Worm (Caenorhabditis elegans) whole organism, late embryonic: Measurements from ENCODE around the gene F28H6.6.

Experiments
- F13H6.1 ChIP-seq: sonication (generic microtip); optimal IDR thresholded peaks from 2 replicates; lab custom pipeline; 2016; ENCODE audit warnings: missing genetic modification characterization, missing compliant biosample characterization
- K09A11.1 ChIP-seq: sonication (generic microtip); optimal IDR thresholded peaks from 2 replicates; lab custom pipeline; 2017; ENCODE audit warnings: antibody characterized with exemption, mild to moderate bottlenecking, missing genetic modification characterization, missing compliant biosample characterization; ENCODE audit not compliant: insufficient read depth
- Y22D7AL.16 ChIP-seq: sonication (generic microtip); optimal IDR thresholded peaks from 2 replicates; lab custom pipeline; 2016; ENCODE audit warnings: missing genetic modification characterization, missing compliant biosample characterization
- ahr-1 ChIP-seq: sonication (generic microtip); optimal IDR thresholded peaks from 2 replicates; lab custom pipeline; 2016; ENCODE audit warnings: missing genetic modification characterization, missing compliant biosample characterization
- ama-1 ChIP-seq: fragments of 150-350 bp; optimal IDR thresholded peaks from 2 replicates; lab custom pipeline; 2014
- ceh-18 ChIP-seq: sonication (generic microtip); optimal IDR thresholded peaks from 2 replicates; lab custom pipeline; 2016; ENCODE audit warnings: missing genetic modification characterization, missing compliant biosample characterization
- ceh-19 ChIP-seq: fragments of 200-800 bp; sonication (Bioruptor generic); optimal IDR thresholded peaks from 2 replicates; lab custom pipeline; 2018; ENCODE audit warnings: mild to moderate bottlenecking, missing genetic modification characterization, missing compliant biosample characterization
- ceh-2 ChIP-seq: sonication (generic microtip); optimal IDR thresholded peaks from 2 replicates; lab custom pipeline; 2016; ENCODE audit warnings: missing genotype, missing genetic modification characterization, missing compliant biosample characterization
- ceh-22 ChIP-seq: sonication (generic microtip); optimal IDR thresholded peaks from 2 replicates; lab custom pipeline; 2017; ENCODE audit warnings: missing biosample characterization, missing genetic modification characterization
- ceh-31 ChIP-seq: sonication (generic microtip); optimal IDR thresholded peaks from 2 replicates; lab custom pipeline; 2016; ENCODE audit warnings: missing genetic modification characterization, missing compliant biosample characterization
- ceh-34 ChIP-seq: sonication (generic microtip); optimal IDR thresholded peaks from 2 replicates; lab custom pipeline; 2016; ENCODE audit warnings: mild to moderate bottlenecking, missing genetic modification characterization, missing compliant biosample characterization
- ceh-6 ChIP-seq: fragments of 200-800 bp; sonication (Bioruptor generic); optimal IDR thresholded peaks from 2 replicates; lab custom pipeline; 2018; ENCODE audit warnings: mild to moderate bottlenecking, missing genetic modification characterization, missing compliant biosample characterization
- ceh-9 ChIP-seq: sonication (generic microtip); optimal IDR thresholded peaks from 2 replicates; lab custom pipeline; 2016; ENCODE audit warnings: mild to moderate bottlenecking, missing genetic modification characterization, inconsistent platforms, missing compliant biosample characterization
- che-1 ChIP-seq: sonication (generic microtip); optimal IDR thresholded peaks from 2 replicates; lab custom pipeline; 2016; ENCODE audit warnings: mild to moderate bottlenecking, missing genetic modification characterization, missing compliant biosample characterization
- dmd-4 ChIP-seq: sonication (generic microtip); optimal IDR thresholded peaks from 2 replicates; lab custom pipeline; 2016; ENCODE audit warnings: borderline replicate concordance, missing genetic modification characterization, missing compliant biosample characterization
- elt-2 ChIP-seq: sonication (generic microtip); optimal IDR thresholded peaks from 2 replicates; lab custom pipeline; 2016; ENCODE audit warnings: missing genetic modification reagents, missing genetic modification characterization, missing compliant biosample characterization
- ets-4 ChIP-seq: sonication (generic microtip); optimal IDR thresholded peaks from 2 replicates; lab custom pipeline; 2016; ENCODE audit warnings: missing genetic modification characterization, missing compliant biosample characterization
- fax-1 ChIP-seq: sonication (generic microtip); optimal IDR thresholded peaks from 2 replicates; lab custom pipeline; 2016; ENCODE audit warnings: missing genotype, missing genetic modification characterization, missing compliant biosample characterization
- fkh-10 ChIP-seq: fragments of 150-350 bp; optimal IDR thresholded peaks from 2 replicates; lab custom pipeline; 2014; ENCODE audit warnings: missing biosample characterization, missing genetic modification reagents, missing genetic modification characterization
- hlh-30 ChIP-seq: sonication (generic microtip); optimal IDR thresholded peaks from 2 replicates; lab custom pipeline; 2017; ENCODE audit warnings: antibody characterized with exemption, missing genetic modification characterization, missing compliant biosample characterization; ENCODE audit not compliant: insufficient read depth
- lin-11 ChIP-seq: fragments of 200-800 bp; sonication (Bioruptor generic); optimal IDR thresholded peaks from 2 replicates; lab custom pipeline; 2018; ENCODE audit warnings: mild to moderate bottlenecking, missing genetic modification characterization, missing compliant biosample characterization
- madf-2 ChIP-seq: sonication (generic microtip); optimal IDR thresholded peaks from 2 replicates; lab custom pipeline; 2017; ENCODE audit warnings: missing genetic modification characterization, missing compliant biosample characterization
- mec-3 ChIP-seq: sonication (generic microtip); optimal IDR thresholded peaks from 2 replicates; lab custom pipeline; 2016; ENCODE audit warnings: borderline replicate concordance, missing genetic modification characterization, missing compliant biosample characterization
- nfya-1 ChIP-seq: sonication (generic microtip); optimal IDR thresholded peaks from 2 replicates; lab custom pipeline; 2017; ENCODE audit warnings: missing genetic modification characterization, mild to moderate bottlenecking, missing compliant biosample characterization, antibody characterized with exemption, moderate library complexity
- nhr-232 ChIP-seq: sonication (generic microtip); optimal IDR thresholded peaks from 2 replicates; lab custom pipeline; 2016; ENCODE audit warnings: missing genetic modification characterization, missing compliant biosample characterization
- pat-9 ChIP-seq: fragments of 200-800 bp; sonication (Bioruptor generic); optimal IDR thresholded peaks from 2 replicates; lab custom pipeline; 2018; ENCODE audit warnings: mild to moderate bottlenecking, missing genetic modification characterization, moderate library complexity, missing compliant biosample characterization
- pax-1 ChIP-seq: fragments of 150-350 bp; optimal IDR thresholded peaks from 2 replicates; lab custom pipeline; 2014; ENCODE audit warnings: missing biosample characterization, missing genetic modification characterization
- ref-2 ChIP-seq: sonication (generic microtip); optimal IDR thresholded peaks from 2 replicates; lab custom pipeline; 2016; ENCODE audit warnings: missing genetic modification characterization, missing compliant biosample characterization
- rnt-1 ChIP-seq: sonication (generic microtip); optimal IDR thresholded peaks from 2 replicates; lab custom pipeline; 2016; ENCODE audit warnings: missing genetic modification characterization, missing compliant biosample characterization
- sdc-2 ChIP-seq: sonication (generic microtip); optimal IDR thresholded peaks from 2 replicates; lab custom pipeline; 2016; ENCODE audit warnings: missing genotype, missing genetic modification characterization, missing compliant biosample characterization
- sox-4 ChIP-seq: sonication (generic microtip); optimal IDR thresholded peaks from 2 replicates; lab custom pipeline; 2017; ENCODE audit warnings: mild to moderate bottlenecking, missing genetic modification characterization, inconsistent platforms, missing compliant biosample characterization
- syd-9 ChIP-seq: sonication (generic microtip); optimal IDR thresholded peaks from 2 replicates; lab custom pipeline; 2016; ENCODE audit warnings: mild to moderate bottlenecking, missing genetic modification characterization, moderate library complexity, missing compliant biosample characterization
- tbx-2 ChIP-seq: sonication (generic microtip); optimal IDR thresholded peaks from 2 replicates; lab custom pipeline; 2016; ENCODE audit warnings: missing genetic modification characterization, missing compliant biosample characterization
- tbx-7 ChIP-seq: sonication (generic microtip); optimal IDR thresholded peaks from 2 replicates; lab custom pipeline; 2016; ENCODE audit warnings: missing genotype, missing genetic modification characterization, missing compliant biosample characterization
- unc-3 ChIP-seq, 2 experiments: fragments of 200-800 bp in 1 of 2; sonication (Bioruptor generic) in 1 of 2; sonication (generic microtip) in 1 of 2; conservative IDR thresholded peaks in 1 of 2; optimal IDR thresholded peaks in 1 of 2; 2 replicates each; pipeline versions ENCODE4 v1.3.6 to Lab custom; 2016 to 2022; ENCODE audit warnings: missing compliant biosample characterization in 2 of 2, missing genetic modification characterization in 2 of 2, missing genetic modification reagents in 1 of 2
- unc-55 ChIP-seq: sonication (generic microtip); optimal IDR thresholded peaks from 2 replicates; lab custom pipeline; 2017; ENCODE audit warnings: missing biosample characterization, missing genetic modification reagents, missing genetic modification characterization

The F28H6.6 gene

DNA sequence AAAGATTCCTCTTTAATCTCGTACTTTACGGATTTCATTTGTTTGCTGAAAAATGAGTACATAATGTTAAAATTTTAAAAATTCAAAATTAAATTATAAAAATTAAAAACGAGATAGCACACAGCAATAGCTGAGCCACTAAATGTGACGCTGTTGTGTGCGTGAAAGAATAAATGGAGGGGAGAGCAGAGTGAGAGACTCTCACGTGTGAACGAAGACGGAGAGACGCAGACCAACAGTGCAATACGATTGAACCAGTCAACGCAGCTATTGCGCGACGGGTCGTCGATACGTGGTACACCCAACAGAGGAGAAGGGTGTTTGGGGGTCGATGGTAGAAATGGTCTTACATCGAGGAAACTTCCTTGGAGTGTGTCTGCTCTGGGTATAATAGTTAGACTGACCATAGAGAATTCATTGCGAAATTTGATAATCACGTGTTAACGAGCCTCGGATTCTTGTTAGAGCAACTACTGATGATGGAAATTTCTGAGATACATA lies 27.0 kb downstream of the F28H6.6 start, which contains the start of gene F16B12.4:
Gene F16B12.4 (minus strand): TSS at position 51 of the 501 bp plus-strand sequence.
- peak; percentile 1 for TF ChIP-seq sdc-2 (tag; lab: Kevin White, UChicago)
- no peak for TF ChIP-seq fax-1 (tag; lab: Kevin White, UChicago)
- TF ChIP-seq nfya-1 = peak; percentile 61
- peak; percentile 24 for TF ChIP-seq ceh-31 (tag; lab: Kevin White, UChicago)
- TF ChIP-seq sox-4 (tag; lab: Kevin White, UChicago) = no peak
- no peak for TF ChIP-seq F13H6.1 (tag; lab: Kevin White, UChicago)
- TF ChIP-seq unc-55 = no peak
- TF ChIP-seq ets-4 (tag; lab: Kevin White, UChicago) = no peak
- TF ChIP-seq hlh-30 (tag; lab: Kevin White, UChicago) = peak; percentile 73

DNA sequence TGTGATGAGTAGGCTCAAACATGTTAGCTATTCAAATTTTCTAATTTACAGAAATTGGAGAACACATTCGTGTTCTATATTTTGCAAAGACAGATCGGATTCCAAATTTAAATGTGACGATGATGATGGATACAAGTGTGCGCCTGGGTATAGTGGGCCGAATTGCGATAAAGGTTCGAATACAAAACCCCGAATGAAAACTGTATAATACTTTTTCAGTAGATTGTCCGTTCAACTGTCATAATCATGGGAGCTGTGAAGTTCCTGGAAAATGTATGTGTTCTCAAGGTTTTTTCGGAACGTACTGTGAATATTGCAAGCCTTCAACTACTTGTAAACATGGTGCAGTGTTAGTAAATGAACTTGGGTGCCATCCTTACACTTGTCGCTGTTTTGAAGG lies 34.7 kb downstream of the F28H6.6 start:
- TF ChIP-seq ceh-6 (GFP tag; lab: Kevin White, UChicago) (no peak), ceh-19 (GFP tag; lab: Kevin White, UChicago) (no peak), ceh-2 (no peak), pat-9 (no peak), ama-1 (lab: Kevin White, UChicago) (no peak), rnt-1 (tag; lab: Kevin White, UChicago) (no peak), elt-2 (tag; lab: Kevin White, UChicago) (no peak), dmd-4 (no peak), nfya-1 (no peak), fkh-10 (GFP tag; lab: Kevin White, UChicago) (no peak)
- TF ChIP-seq, all 69 proteins: peak for 0

DNA sequence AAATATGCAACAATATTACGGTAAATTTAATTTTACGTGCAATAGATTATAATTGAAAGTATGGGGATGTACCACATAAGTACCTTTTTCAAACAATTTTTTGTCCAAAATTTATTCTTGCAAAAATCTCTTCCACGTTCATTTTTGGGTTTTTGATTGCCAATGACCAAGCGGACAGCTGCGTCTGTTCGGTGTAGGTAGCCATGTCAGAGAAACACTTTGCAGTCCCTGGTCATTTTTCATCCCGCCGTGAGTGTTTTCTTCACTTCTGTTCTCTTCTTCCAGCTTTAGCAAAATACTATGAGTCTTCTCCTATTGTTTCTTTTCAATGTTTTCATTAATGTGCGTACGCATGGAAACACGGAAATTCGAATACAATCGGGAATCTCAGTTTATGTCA lies 35.6 kb downstream of the F28H6.6 start, which contains the start of gene dsl-4:
Gene dsl-4 (plus strand): TSS at position 301 of the 400 bp plus-strand sequence.
- TF ChIP-seq tbx-2 = no peak
- no peak for TF ChIP-seq hlh-30 (tag; lab: Kevin White, UChicago)

DNA sequence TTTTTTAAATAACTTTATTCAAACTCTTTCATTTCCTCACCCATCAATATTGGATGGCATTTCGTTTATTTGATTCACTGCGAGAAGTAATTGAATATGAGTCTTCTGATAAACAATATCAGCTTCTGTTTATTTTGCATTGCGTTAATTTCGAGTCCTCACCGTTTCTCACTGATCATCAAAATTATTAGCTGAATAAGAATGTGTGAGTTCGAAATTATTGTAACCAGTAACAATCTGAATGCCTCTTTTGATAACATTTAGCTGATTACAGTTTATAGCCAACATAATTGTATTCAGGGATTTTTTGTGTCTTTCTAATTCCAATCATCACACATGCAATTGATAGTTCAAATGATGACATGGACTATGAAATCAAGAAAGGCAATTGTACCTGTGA lies 40.5 kb downstream of the F28H6.6 start, which contains the start of gene F16B12.1:
Gene F16B12.1 (plus strand): TSS at position 301 of the 400 bp plus-strand sequence.
- TF ChIP-seq che-1 (tag; lab: Kevin White, UChicago) = no peak
- no peak for TF ChIP-seq ceh-34 (tag; lab: Kevin White, UChicago)
- TF ChIP-seq ceh-9 (tag; lab: Kevin White, UChicago) = no peak
- no peak for TF ChIP-seq ahr-1 (tag; lab: Kevin White, UChicago)
- no peak for TF ChIP-seq tbx-7
- TF ChIP-seq Y22D7AL.16 = no peak
- no peak for TF ChIP-seq fkh-10 (GFP tag; lab: Kevin White, UChicago)
- TF ChIP-seq pax-1 (tag; lab: Kevin White, UChicago) = no peak
- no peak for TF ChIP-seq fax-1 (tag; lab: Kevin White, UChicago)
- TF ChIP-seq unc-3 (GFP tag; conservative IDR thresholded peaks at IDR 0.05; lab: Robert Waterston, UW) = no peak
- TF ChIP-seq unc-3 (tag; optimal IDR thresholded peaks at IDR 0.05; lab: Kevin White, UChicago) = no peak
- TF ChIP-seq sdc-2 (tag; lab: Kevin White, UChicago) = no peak
- no peak for TF ChIP-seq rnt-1 (tag; lab: Kevin White, UChicago)
- TF ChIP-seq K09A11.1 = no peak
- TF ChIP-seq ceh-18 = no peak
- TF ChIP-seq hlh-30 (tag; lab: Kevin White, UChicago) = no peak
- TF ChIP-seq ceh-22 = no peak

DNA sequence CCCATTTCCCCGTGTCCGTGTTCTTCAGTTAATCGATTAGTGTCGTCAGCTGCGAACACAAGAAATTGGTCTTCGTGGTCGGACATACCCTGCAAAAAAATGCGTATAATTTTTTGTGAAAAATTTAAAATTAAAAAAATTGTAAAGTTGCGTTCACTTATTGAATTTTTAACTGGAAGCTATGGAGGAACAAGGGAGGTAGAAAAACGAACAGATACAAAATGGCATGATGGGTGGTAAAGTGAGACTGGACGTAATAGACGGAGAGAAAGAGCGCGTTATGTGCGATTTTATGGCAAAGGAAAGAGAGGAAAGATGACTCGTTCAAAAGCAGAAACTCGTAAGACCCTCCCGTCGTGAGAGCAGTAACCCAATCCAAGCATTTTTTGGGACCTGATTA lies 41.4 kb downstream of the F28H6.6 start, which contains the start of gene C33G3.6:
Gene C33G3.6 (minus strand): TSS at position 101 of the 400 bp plus-strand sequence.
- TF ChIP-seq mec-3 (no peak), nhr-232 (tag; lab: Kevin White, UChicago) (no peak), ceh-34 (tag; lab: Kevin White, UChicago) (no peak), syd-9 (tag; lab: Kevin White, UChicago) (no peak), ceh-9 (tag; lab: Kevin White, UChicago) (no peak), rnt-1 (tag; lab: Kevin White, UChicago) (no peak), madf-2 (tag; lab: Kevin White, UChicago) (no peak), fkh-10 (GFP tag; lab: Kevin White, UChicago) (no peak), ceh-2 (no peak), lin-11 (tag; lab: Kevin White, UChicago) (no peak), ref-2 (no peak)
